Worm (Caenorhabditis elegans): Measurements from ENCODE around the gene gldi-3.

Gene gldi-3

ce11 chrII:9282787-9283186 lies 2.9 kb upstream of the gldi-3 start (continued):
- no peak for TF ChIP-seq mxl-2 (GFP tag; conservative IDR thresholded peaks at IDR 0.05)
- peak; percentile 90 for TF ChIP-seq nhr-25 (tag; optimal IDR thresholded peaks at IDR 0.05; ENCODE audit: borderline replicate concordance, insufficient read depth)
- TF ChIP-seq ztf-11 (tag; optimal IDR thresholded peaks at IDR 0.05) = no peak
- peak; percentile 67 for TF ChIP-seq cey-2 (tag; optimal IDR thresholded peaks at IDR 0.05; ENCODE audit: borderline replicate concordance, insufficient read depth)
- TF ChIP-seq zag-1 (tag; optimal IDR thresholded peaks at IDR 0.05) = no peak
- TF ChIP-seq madf-5 (GFP tag; IDR thresholded peaks at IDR 0.05) = no peak
- 0 out of 2 replicates have a peak, but pooled peaks have one; percentile 27 for TF ChIP-seq F44E2.7 (GFP tag; IDR thresholded peaks at IDR 0.05)
- peak; percentile 94 for TF ChIP-seq pqm-1 (tag; optimal IDR thresholded peaks at IDR 0.05)
- TF ChIP-seq nhr-11 (tag; optimal IDR thresholded peaks at IDR 0.05) = peak; percentile 94
- no peak for TF ChIP-seq lim-7 (GFP tag; IDR thresholded peaks at IDR 0.05)
- TF ChIP-seq jun-1 (tag; optimal IDR thresholded peaks at IDR 0.05) = peak; percentile 66
- no peak for TF ChIP-seq F49E8.2 (tag; optimal IDR thresholded peaks at IDR 0.05; ENCODE audit: borderline replicate concordance)
- TF ChIP-seq ctbp-1 (GFP tag; IDR thresholded peaks at IDR 0.05) = peak; percentile 89
- no peak for TF ChIP-seq zfp-2 (tag; optimal IDR thresholded peaks at IDR 0.05)
- peak; percentile 79 for TF ChIP-seq T26A8.4 (GFP tag; IDR thresholded peaks at IDR 0.05)
- TF ChIP-seq snpc-1.2 (GFP tag; IDR thresholded peaks at IDR 0.05) = no peak
- peak; percentile 93 for TF ChIP-seq hmg-1.1 (GFP tag; IDR thresholded peaks at IDR 0.05)
- TF ChIP-seq mes-2 (tag; optimal IDR thresholded peaks at IDR 0.05; ENCODE audit: poor library complexity, severe bottlenecking) = peak; percentile 83
- peak; percentile 87 for TF ChIP-seq dve-1 (tag; optimal IDR thresholded peaks at IDR 0.05; ENCODE audit: insufficient read depth)
- no peak for TF ChIP-seq unc-130 (GFP tag; optimal IDR thresholded peaks at IDR 0.05)
- peak; percentile 93 for TF ChIP-seq nhr-77 (tag; optimal IDR thresholded peaks at IDR 0.05)
- peak; percentile 60 for TF ChIP-seq T20F7.1 (GFP tag; optimal IDR thresholded peaks at IDR 0.05)
- peak; percentile 61 for TF ChIP-seq lin-38 (GFP tag; IDR thresholded peaks at IDR 0.05)

ce11 chrII:9282065-9282464 lies 2.2 kb upstream of the gldi-3 start:
- TF ChIP-seq hmg-1.1 (GFP tag; IDR thresholded peaks at IDR 0.05) (no peak), Y5F2A.4 (GFP tag; optimal IDR thresholded peaks at IDR 0.05) (no peak), aha-1 (tag) (peak; percentile 93), T20F7.1 (GFP tag; optimal IDR thresholded peaks at IDR 0.05) (no peak), ZK546.5 (tag; optimal IDR thresholded peaks at IDR 0.05) (no peak), ztf-7 (tag; optimal IDR thresholded peaks at IDR 0.05) (no peak), unc-62 (GFP tag; optimal IDR thresholded peaks at IDR 0.05 in 1 of 2) (peak in 1 of 2 experiments; percentile 96), unc-62 (tag; optimal IDR thresholded peaks at IDR 0.05) (no peak)

ce11 chrII:9281595-9281994 lies 1.7 kb upstream of the gldi-3 start:
- TF ChIP-seq dmd-6 (GFP tag; IDR thresholded peaks at IDR 0.05) (0 out of 2 replicates have a peak, but pooled peaks have one; percentile 11), daf-16 (GFP tag; optimal IDR thresholded peaks at IDR 0.05) (no peak), daf-16 (tag; optimal IDR thresholded peaks at IDR 0.05) (peak; percentile 8), ama-1 (optimal IDR thresholded peaks at IDR 0.05) (peak; percentile 1), nhr-25 (tag; optimal IDR thresholded peaks at IDR 0.05; ENCODE audit: borderline replicate concordance, insufficient read depth) (no peak), unc-130 (GFP tag; optimal IDR thresholded peaks at IDR 0.05) (no peak), lir-3 (tag; optimal IDR thresholded peaks at IDR 0.05) (no peak), lim-7 (GFP tag; IDR thresholded peaks at IDR 0.05) (no peak), nhr-28 (tag; optimal IDR thresholded peaks at IDR 0.05) (peak; percentile 57), F10B5.3 (tag; optimal IDR thresholded peaks at IDR 0.05) (no peak), T26A8.4 (GFP tag; IDR thresholded peaks at IDR 0.05) (no peak), nhr-77 (tag; optimal IDR thresholded peaks at IDR 0.05) (peak; percentile 52), spr-3 (GFP tag; optimal IDR thresholded peaks at IDR 0.05) (no peak), mdl-1 (tag; optimal IDR thresholded peaks at IDR 0.05) (peak in 1 of 2 experiments; percentile 16), nhr-6 (tag; optimal IDR thresholded peaks at IDR 0.05) (no peak), mdt-29 (GFP tag; IDR thresholded peaks at IDR 0.05) (no peak), mep-1 (tag; optimal IDR thresholded peaks at IDR 0.05) (peak; percentile 59), daf-19 (GFP tag; conservative IDR thresholded peaks at IDR 0.05) (no peak), nhr-10 (tag; optimal IDR thresholded peaks at IDR 0.05) (no peak), hlh-11 (tag; optimal IDR thresholded peaks at IDR 0.05) (peak; percentile 37), zag-1 (tag; optimal IDR thresholded peaks at IDR 0.05) (no peak), lin-13 (GFP tag; optimal IDR thresholded peaks at IDR 0.05) (no peak), F49E8.2 (tag; optimal IDR thresholded peaks at IDR 0.05; ENCODE audit: borderline replicate concordance) (no peak), lsy-2 (tag; optimal IDR thresholded peaks at IDR 0.05) (peak in 1 of 2 experiments; percentile 78), nhr-11 (tag; optimal IDR thresholded peaks at IDR 0.05) (no peak), nhr-237 (tag; optimal IDR thresholded peaks at IDR 0.05) (no peak), zfp-3 (GFP tag; conservative IDR thresholded peaks at IDR 0.05) (no peak), R02D3.7 (tag; optimal IDR thresholded peaks at IDR 0.05) (no peak)

Measured in whole organism, L4 larva.